Worm (Caenorhabditis elegans) whole organism, L1 larva: Measurements from ENCODE around the gene nas-10.

Source experiments
- ces-1 ChIP-seq: fragments of 150-350 bp; optimal IDR thresholded peaks from 2 replicates; lab custom pipeline; 2014; ENCODE audit warnings: missing biosample characterization, missing genetic modification reagents, missing genetic modification characterization
- lsy-2 ChIP-seq, 2 experiments: fragments of 150-350 bp; optimal IDR thresholded peaks; 2 replicates each; lab custom pipeline; 2014; ENCODE audit warnings: missing biosample characterization in 2 of 2, missing genetic modification characterization in 2 of 2
- mdl-1 ChIP-seq, 2 experiments: fragments of 150-350 bp; optimal IDR thresholded peaks; 2 replicates each; lab custom pipeline; 2014 to 2017; ENCODE audit warnings: missing biosample characterization in 2 of 2, missing genetic modification characterization in 2 of 2, inconsistent platforms in 1 of 2
- ztf-11 ChIP-seq, 2 experiments: sonication (generic microtip); optimal IDR thresholded peaks; 2 replicates each; lab custom pipeline; 2016 to 2017; ENCODE audit warnings: missing genetic modification characterization in 2 of 2, missing biosample characterization in 1 of 2, missing compliant biosample characterization in 1 of 2

DNA sequence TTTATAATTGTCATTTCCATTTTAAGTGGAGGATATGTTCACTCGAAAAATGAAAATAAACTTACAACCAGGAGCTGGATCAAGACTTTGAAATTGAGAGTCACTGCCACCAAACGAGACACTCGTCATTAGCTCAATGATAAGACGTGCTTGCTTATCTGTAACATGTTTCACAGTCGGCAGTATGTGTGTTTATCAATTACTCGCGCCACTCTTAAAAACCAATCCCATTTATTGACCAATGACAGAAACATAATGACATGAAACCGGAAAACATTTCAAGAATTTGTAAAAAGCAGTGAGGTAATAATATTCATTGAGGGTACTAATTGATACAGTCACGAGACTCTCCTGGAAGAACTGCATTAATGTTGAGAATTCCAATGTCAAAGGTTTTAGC, 44.7 kb upstream of the nas-10 start, which contains the start of gene del-5:
- TF ChIP-seq lsy-2 (tag; optimal IDR thresholded peaks at IDR 0.05; lab: Kevin White, UChicago) = no peak
- no peak for TF ChIP-seq mdl-1 (tag; optimal IDR thresholded peaks at IDR 0.05; lab: Kevin White, UChicago)
- no peak for TF ChIP-seq ztf-11 (tag; optimal IDR thresholded peaks at IDR 0.05; lab: Kevin White, UChicago)
- TF ChIP-seq ces-1 = no peak
